Fruit fly (Drosophila melanogaster) S2 (cell line): ENCODE results near the gene btl.

Experiments used
- CG8478 ChIP-seq: fragments of >200 bp; optimal IDR thresholded peaks from 2 replicates; lab custom pipeline; 2018
- CTCF ChIP-seq, 2 experiments: fragments of >200 bp; optimal IDR thresholded peaks; 2 replicates each; lab custom pipeline; 2018

dm6 chr3L:14036867-14037313, 38.7 kb upstream of the btl start, which contains the start of gene Hsp110:
- TF ChIP-seq CG8478 (lab: Kevin White, UChicago) = no peak
- peak in 1 of 2 experiments; percentile 5 for TF ChIP-seq CTCF (optimal IDR thresholded peaks at IDR 0.05; lab: Kevin White, UChicago)
